Fruit fly (Drosophila melanogaster) whole organism, pupa: ENCODE measurements around the gene bond.

ENCODE experiments used
- CG12605 ChIP-seq: fragments of 200-800 bp; sonication (Bioruptor generic); IDR thresholded peaks from 2 replicates; pipeline ENCODE4 v1.3.6; 2022; ENCODE audit warnings: missing biosample characterization, missing genetic modification characterization
- CG15710 ChIP-seq: fragments of 200-800 bp; sonication (Bioruptor generic); optimal IDR thresholded peaks from 2 replicates; lab custom pipeline; 2018; ENCODE audit warnings: missing biosample characterization, mild to moderate bottlenecking, missing genetic modification characterization, moderate library complexity
- EcR ChIP-seq: fragments of 200-800 bp; sonication (Bioruptor generic); optimal IDR thresholded peaks from 3 replicates; lab custom pipeline; 2019; ENCODE audit warnings: missing biosample characterization, missing genetic modification characterization, mild to moderate bottlenecking, moderate library complexity, missing genetic modification reagents
- Pif1B ChIP-seq: fragments of 200-800 bp; sonication (Bioruptor generic); optimal IDR thresholded peaks from 3 replicates; lab custom pipeline; 2016; ENCODE audit warnings: missing biosample characterization, missing genetic modification characterization

- TF ChIP-seq CG12605 (GFP tag; lab: Robert Waterston, UW), result no peak
- TF ChIP-seq CG15710 (tag; lab: Kevin White, UChicago), result peak; percentile 23
- no peak for TF ChIP-seq EcR
- no peak for TF ChIP-seq Pif1B (GFP tag; lab: Kevin White, UChicago)
Measured at dm6 chr3R:22538877-22539276, 11.6 kb upstream of the bond start.
